Fruit fly (Drosophila melanogaster) whole organism, embryonic: Measurements from ENCODE around the gene CG18268.

Source experiments
- Abd-B ChIP-seq: fragments of 200-800 bp; sonication (Bioruptor generic); optimal IDR thresholded peaks from 2 replicates; lab custom pipeline; 2018; ENCODE audit warnings: missing biosample characterization, mild to moderate bottlenecking, missing genetic modification characterization, moderate library complexity
- Ada2b ChIP-seq: fragments of 200-800 bp; sonication (Bioruptor generic); IDR thresholded peaks from 2 replicates; pipeline ENCODE4 v1.3.6; 2022; ENCODE audit warnings: missing biosample characterization, missing genetic modification characterization
- B-H2 ChIP-seq: fragments of 200-800 bp; sonication (Bioruptor generic); optimal IDR thresholded peaks from 2 replicates; lab custom pipeline; 2018; ENCODE audit warnings: missing biosample characterization, mild to moderate bottlenecking, missing genetic modification characterization
- CG10565 ChIP-seq: fragments of 200-800 bp; sonication (Bioruptor generic); optimal IDR thresholded peaks from 3 replicates; lab custom pipeline; 2016; ENCODE audit warnings: missing biosample characterization, mild to moderate bottlenecking, missing genetic modification characterization
- CG10654 ChIP-seq: fragments of 200-800 bp; sonication (Bioruptor generic); optimal IDR thresholded peaks from 2 replicates; lab custom pipeline; 2016; ENCODE audit warnings: missing biosample characterization, missing genetic modification characterization
- CG11560 ChIP-seq: fragments of 200-800 bp; sonication (Bioruptor generic); IDR thresholded peaks from 3 replicates; pipeline ENCODE4 v1.3.6; 2022; ENCODE audit warnings: missing biosample characterization, missing genetic modification characterization
- CG12769 ChIP-seq: fragments of 200-800 bp; sonication (Bioruptor generic); optimal IDR thresholded peaks from 2 replicates; lab custom pipeline; 2019; ENCODE audit warnings: missing biosample characterization, mild to moderate bottlenecking, missing genetic modification characterization, moderate library complexity
- CG1602 ChIP-seq: fragments of 200-800 bp; sonication (Bioruptor generic); optimal IDR thresholded peaks from 3 replicates; lab custom pipeline; 2016; ENCODE audit warnings: missing biosample characterization, missing genetic modification characterization
- CG16815 ChIP-seq: fragments of 200-800 bp; sonication (Bioruptor generic); optimal IDR thresholded peaks from 3 replicates; lab custom pipeline; 2017; ENCODE audit warnings: missing biosample characterization, mild to moderate bottlenecking, missing genetic modification characterization
- CG17186 ChIP-seq: fragments of 200-800 bp; sonication (Bioruptor generic); optimal IDR thresholded peaks from 3 replicates; lab custom pipeline; 2017; ENCODE audit warnings: missing biosample characterization, missing genetic modification reagents, missing genetic modification characterization
- CG5180 ChIP-seq: fragments of 200-800 bp; sonication (Bioruptor generic); optimal IDR thresholded peaks from 3 replicates; lab custom pipeline; 2017; ENCODE audit warnings: missing biosample characterization, missing genetic modification characterization, mild to moderate bottlenecking, moderate library complexity, missing genetic modification reagents
- CG6272 ChIP-seq: fragments of 200-800 bp; sonication (Bioruptor generic); IDR thresholded peaks from 2 replicates; pipeline ENCODE4 v1.3.6; 2022; ENCODE audit warnings: missing biosample characterization, missing genetic modification characterization
- CG6689 ChIP-seq: fragments of 200-800 bp; sonication (Bioruptor generic); IDR thresholded peaks from 2 replicates; pipeline ENCODE4 v1.3.6; 2022; ENCODE audit warnings: missing biosample characterization, missing genetic modification characterization
- CG7372 ChIP-seq: fragments of 200-800 bp; sonication (Bioruptor generic); IDR thresholded peaks from 2 replicates; pipeline ENCODE4 v1.3.6; 2022; ENCODE audit warnings: missing biosample characterization, missing genetic modification characterization
- CG9797 ChIP-seq: fragments of 200-800 bp; sonication (Bioruptor generic); optimal IDR thresholded peaks from 3 replicates; lab custom pipeline; 2018; ENCODE audit warnings: missing biosample characterization, mild to moderate bottlenecking, missing genetic modification characterization
- Chrac-16 ChIP-seq: fragments of 200-800 bp; sonication (Bioruptor generic); optimal IDR thresholded peaks from 3 replicates; lab custom pipeline; 2016; ENCODE audit warnings: missing biosample characterization, missing genetic modification characterization
- CrebB ChIP-seq: fragments of 200-800 bp; sonication (Bioruptor generic); optimal IDR thresholded peaks from 3 replicates; lab custom pipeline; 2018; ENCODE audit warnings: missing biosample characterization, mild to moderate bottlenecking, missing genetic modification characterization
- D ChIP-seq, 2 experiments: fragments of 200-800 bp in 1 of 2; fragments of >200 bp in 1 of 2; sonication (Bioruptor generic) in 1 of 2; optimal IDR thresholded peaks; 2 replicates in 1 of 2; 3 replicates in 1 of 2; lab custom pipeline; 2017; ENCODE audit warnings: mild to moderate bottlenecking in 1 of 2, missing biosample characterization in 1 of 2, missing genetic modification characterization in 1 of 2, missing genetic modification reagents in 1 of 2
- Dbx ChIP-seq: fragments of 200-800 bp; sonication (Bioruptor generic); IDR thresholded peaks from 3 replicates; pipeline ENCODE4 v1.3.6; 2022; ENCODE audit warnings: missing biosample characterization, missing genetic modification characterization
- Deaf1 ChIP-seq: fragments of 200-800 bp; optimal IDR thresholded peaks from 3 replicates; lab custom pipeline; 2019; ENCODE audit warnings: missing biosample characterization, mild to moderate bottlenecking, missing genetic modification characterization, moderate library complexity
- Dp ChIP-seq: fragments of 200-800 bp; sonication (Bioruptor generic); optimal IDR thresholded peaks from 2 replicates; lab custom pipeline; 2018; ENCODE audit warnings: missing biosample characterization, mild to moderate bottlenecking, missing genetic modification characterization, moderate library complexity
- Fer3 ChIP-seq: fragments of 200-800 bp; sonication (Bioruptor generic); optimal IDR thresholded peaks from 2 replicates; lab custom pipeline; 2018; ENCODE audit warnings: missing biosample characterization, mild to moderate bottlenecking, missing genetic modification characterization, moderate library complexity
- HLHmδ ChIP-seq: fragments of 200-800 bp; sonication (Bioruptor generic); optimal IDR thresholded peaks from 2 replicates; lab custom pipeline; 2018; ENCODE audit warnings: missing biosample characterization, mild to moderate bottlenecking, missing genetic modification characterization, moderate library complexity
- NFAT ChIP-seq: fragments of 200-800 bp; sonication (Bioruptor generic); IDR thresholded peaks from 2 replicates; pipeline ENCODE4 v1.3.6; 2022; ENCODE audit warnings: missing biosample characterization, missing genetic modification characterization
- Nf-YB ChIP-seq: fragments of 200-800 bp; sonication (Bioruptor generic); optimal IDR thresholded peaks from 3 replicates; lab custom pipeline; 2019; ENCODE audit warnings: missing biosample characterization, mild to moderate bottlenecking, missing genetic modification characterization, moderate library complexity
- Scr ChIP-seq: fragments of 200-800 bp; sonication (Bioruptor generic); IDR thresholded peaks from 2 replicates; pipeline ENCODE4 v1.3.6; 2022; ENCODE audit warnings: missing biosample characterization, missing genetic modification characterization; ENCODE audit not compliant: partially characterized antibody
- Trl ChIP-seq, 3 experiments: fragments of >200 bp in 2 of 3; fragments of 200-800 bp in 1 of 3; sonication (Bioruptor generic) in 1 of 3; optimal IDR thresholded peaks; 2 replicates in 1 of 3; 3 replicates in 2 of 3; lab custom pipeline; 2016 to 2017; ENCODE audit warnings: missing biosample characterization in 1 of 3, missing genetic modification characterization in 1 of 3
- ac ChIP-seq: fragments of 200-800 bp; sonication (Bioruptor generic); optimal IDR thresholded peaks from 3 replicates; lab custom pipeline; 2017; ENCODE audit warnings: missing biosample characterization, mild to moderate bottlenecking, missing genetic modification characterization
- chinmo ChIP-seq: fragments of 200-800 bp; sonication (Bioruptor generic); IDR thresholded peaks from 4 replicates; pipeline ENCODE4 v1.3.6; 2022; ENCODE audit warnings: missing biosample characterization, missing genetic modification characterization; ENCODE audit not compliant: partially characterized antibody
- dati ChIP-seq: fragments of 200-800 bp; sonication (Bioruptor generic); IDR thresholded peaks from 2 replicates; pipeline ENCODE4 v1.3.6; 2022; ENCODE audit warnings: missing biosample characterization, missing genetic modification characterization
- disco-r ChIP-seq: fragments of 200-800 bp; sonication (Bioruptor generic); optimal IDR thresholded peaks from 2 replicates; lab custom pipeline; 2016; ENCODE audit warnings: missing biosample characterization, missing genetic modification characterization
- dpn ChIP-seq, 2 experiments: fragments of 200-800 bp; sonication (Bioruptor generic); optimal IDR thresholded peaks; 3 replicates each; lab custom pipeline; 2016; ENCODE audit warnings: missing biosample characterization in 2 of 2, missing genetic modification characterization in 2 of 2
- eyg ChIP-seq: fragments of 200-800 bp; sonication (Bioruptor generic); optimal IDR thresholded peaks from 3 replicates; lab custom pipeline; 2016; ENCODE audit warnings: missing biosample characterization, missing genetic modification characterization
- grau ChIP-seq: fragments of 200-800 bp; optimal IDR thresholded peaks from 3 replicates; lab custom pipeline; 2019; ENCODE audit warnings: missing biosample characterization, mild to moderate bottlenecking, missing genetic modification characterization, moderate library complexity
- luna ChIP-seq: fragments of 200-800 bp; sonication (Bioruptor generic); optimal IDR thresholded peaks from 2 replicates; lab custom pipeline; 2016; ENCODE audit warnings: missing biosample characterization, missing genetic modification characterization
- oc ChIP-seq: fragments of 200-800 bp; sonication (Bioruptor generic); optimal IDR thresholded peaks from 2 replicates; lab custom pipeline; 2018; ENCODE audit warnings: missing biosample characterization, mild to moderate bottlenecking, missing genetic modification characterization, moderate library complexity
- otp ChIP-seq: fragments of 200-800 bp; sonication (Bioruptor generic); IDR thresholded peaks from 3 replicates; pipeline ENCODE4, ENCODE4 v1.3.6; 2022; ENCODE audit warnings: missing biosample characterization, missing genetic modification characterization
- pfk ChIP-seq: fragments of 200-800 bp; sonication (Bioruptor generic); optimal IDR thresholded peaks from 2 replicates; lab custom pipeline; 2018; ENCODE audit warnings: missing biosample characterization, mild to moderate bottlenecking, missing genetic modification characterization, moderate library complexity
- ro ChIP-seq: fragments of 200-800 bp; sonication (Bioruptor generic); IDR thresholded peaks from 2 replicates; pipeline ENCODE4 v1.3.6; 2022; ENCODE audit warnings: missing biosample characterization, missing genetic modification characterization
- scrt ChIP-seq: fragments of 200-800 bp; sonication (Bioruptor generic); optimal IDR thresholded peaks from 2 replicates; lab custom pipeline; 2018; ENCODE audit warnings: missing biosample characterization, mild to moderate bottlenecking, missing genetic modification characterization, moderate library complexity
- sna ChIP-seq: fragments of 200-800 bp; sonication (Bioruptor generic); IDR thresholded peaks from 2 replicates; pipeline ENCODE4 v1.3.6; 2022; ENCODE audit warnings: missing biosample characterization, missing genetic modification characterization; ENCODE audit not compliant: partially characterized antibody
- sr ChIP-seq: fragments of 200-800 bp; sonication (Bioruptor generic); IDR thresholded peaks from 3 replicates; pipeline ENCODE4 v1.3.6; 2022; ENCODE audit warnings: missing biosample characterization, missing genetic modification characterization
- stc ChIP-seq: fragments of 200-800 bp; sonication (Bioruptor generic); IDR thresholded peaks from 2 replicates; pipeline ENCODE4 v1.3.6; 2022; ENCODE audit warnings: missing biosample characterization, missing genetic modification characterization
- tap ChIP-seq: fragments of 200-800 bp; optimal IDR thresholded peaks from 3 replicates; lab custom pipeline; 2019; ENCODE audit warnings: missing biosample characterization, mild to moderate bottlenecking, missing genetic modification characterization, moderate library complexity
- tll ChIP-seq, 2 experiments: fragments of 200-800 bp in 1 of 2; fragments of >200 bp in 1 of 2; sonication (Bioruptor generic) in 1 of 2; optimal IDR thresholded peaks; 2 replicates each; lab custom pipeline; 2017 to 2019; ENCODE audit warnings: missing biosample characterization in 2 of 2, missing genetic modification characterization in 2 of 2, mild to moderate bottlenecking in 1 of 2, moderate library complexity in 1 of 2
- usp ChIP-seq: fragments of >200 bp; optimal IDR thresholded peaks from 2 replicates; lab custom pipeline; 2017; ENCODE audit warnings: missing biosample characterization, missing genetic modification characterization
- vvl ChIP-seq: fragments of 200-800 bp; sonication (Bioruptor generic); IDR thresholded peaks from 2 replicates; pipeline ENCODE4 v1.3.6; 2022; ENCODE audit warnings: missing biosample characterization, missing genetic modification characterization
- wdn ChIP-seq: fragments of 200-800 bp; sonication (Bioruptor generic); IDR thresholded peaks from 2 replicates; pipeline ENCODE4 v1.3.6; 2022; ENCODE audit warnings: missing biosample characterization, missing genetic modification characterization
- zf30C ChIP-seq: fragments of 200-800 bp; sonication (Bioruptor generic); optimal IDR thresholded peaks from 3 replicates; lab custom pipeline; 2018; ENCODE audit warnings: missing biosample characterization, mild to moderate bottlenecking, missing genetic modification characterization

Gene CG18268

DNA sequence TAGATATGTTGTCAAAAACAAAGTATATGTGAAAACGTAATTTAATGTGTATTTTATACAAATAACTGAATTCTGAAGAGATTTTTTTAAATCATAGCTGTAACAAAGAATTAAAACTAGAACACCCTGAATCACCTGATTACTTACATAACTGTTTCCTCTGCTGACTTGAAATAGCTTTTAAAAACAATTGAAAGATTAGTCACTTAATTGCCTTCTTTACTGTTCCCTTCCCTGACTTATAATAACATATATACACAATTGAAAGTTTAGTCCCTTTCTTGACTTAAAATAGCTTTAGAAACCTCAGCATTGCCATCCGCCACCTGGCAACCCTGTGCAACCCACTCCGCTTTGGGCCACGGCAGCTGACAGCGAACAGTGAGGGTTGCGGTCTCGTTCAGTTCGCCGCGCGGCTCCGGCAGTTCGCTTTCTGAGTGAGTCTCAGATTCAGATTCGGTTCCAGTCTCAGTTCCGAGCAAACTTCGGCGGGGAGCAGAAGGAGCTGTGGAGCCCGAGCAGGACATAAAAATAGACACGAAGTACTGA lies 9.8 kb upstream of the CG18268 start, which contains the start of gene CG34384 (continued):
- TF ChIP-seq CG5180 (GFP tag; lab: Kevin White, UChicago) (peak; percentile 48), Chrac-16 (GFP tag; lab: Kevin White, UChicago) (peak; percentile 14), Ada2b (GFP tag; lab: Robert Waterston, UW) (no peak), CG11560 (tag; lab: Robert Waterston, UW) (no peak), otp (GFP tag; lab: Robert Waterston, UW) (no peak), CG17186 (GFP tag; lab: Kevin White, UChicago) (no peak), dpn (GFP tag; optimal IDR thresholded peaks at IDR 0.05; lab: Kevin White, UChicago) (peak; percentile 36 to 54), Nf-YB (GFP tag; lab: Kevin White, UChicago) (peak; percentile 18), HLHmδ (no peak), luna (no peak), dati (GFP tag; lab: Robert Waterston, UW) (no peak), CG10654 (GFP tag; lab: Kevin White, UChicago) (peak; percentile 21), eyg (GFP tag; lab: Kevin White, UChicago) (no peak), zf30C (no peak), Deaf1 (tag; lab: Kevin White, UChicago) (peak; percentile 89), Dp (GFP tag; lab: Kevin White, UChicago) (no peak), Abd-B (GFP tag; lab: Kevin White, UChicago) (no peak), CG1602 (GFP tag; lab: Kevin White, UChicago) (peak; percentile 35), CG16815 (GFP tag; lab: Kevin White, UChicago) (peak; percentile 35), Trl (optimal IDR thresholded peaks at IDR 0.05; lab: Kevin White, UChicago) (no peak), Trl (GFP tag; optimal IDR thresholded peaks at IDR 0.05; lab: Kevin White, UChicago) (peak; percentile 17), B-H2 (GFP tag; lab: Kevin White, UChicago) (peak; percentile 5), CG6689 (GFP tag; lab: Robert Waterston, UW) (peak; percentile 30; the same call in 1 of the 2 replicates), CG7372 (no peak), NFAT (GFP tag; lab: Robert Waterston, UW) (peak; percentile 41; the same call in 1 of the 2 replicates), sr (no peak), Dbx (GFP tag; lab: Robert Waterston, UW) (0 out of 3 replicates have a peak, but pooled peaks have one; percentile 36), scrt (GFP tag; lab: Kevin White, UChicago) (no peak), D (optimal IDR thresholded peaks at IDR 0.05; lab: Kevin White, UChicago) (no peak), D (GFP tag; optimal IDR thresholded peaks at IDR 0.05; lab: Kevin White, UChicago) (peak; percentile 59), disco-r (GFP tag; lab: Kevin White, UChicago) (peak; percentile 33), CG9797 (GFP tag; lab: Kevin White, UChicago) (no peak), CG12769 (peak; percentile 42), tap (peak; percentile 54), stc (GFP tag; lab: Robert Waterston, UW) (no peak), CG10565 (no peak), wdn (GFP tag; lab: Robert Waterston, UW) (no peak), Scr (GFP tag; lab: Robert Waterston, UW) (no peak), usp (no peak), pfk (GFP tag; lab: Kevin White, UChicago) (no peak), grau (tag; lab: Kevin White, UChicago) (peak; percentile 60), CrebB (tag; lab: Kevin White, UChicago) (no peak), tll (GFP tag; optimal IDR thresholded peaks at IDR 0.05; lab: Kevin White, UChicago) (no peak), sna (GFP tag; lab: Robert Waterston, UW) (no peak), ro (no peak), CG6272 (GFP tag; lab: Robert Waterston, UW) (0 out of 2 replicates have a peak, but pooled peaks have one; percentile 20), vvl (GFP tag; lab: Robert Waterston, UW) (no peak), oc (tag; lab: Kevin White, UChicago) (no peak), Fer3 (peak; percentile 8), ac (GFP tag; lab: Kevin White, UChicago) (no peak), chinmo (GFP tag; lab: Robert Waterston, UW) (no peak)
